Fruit fly (Drosophila melanogaster) whole organism, embryonic: ENCODE data around the gene lwr.

ENCODE experiments used
- ATbp ChIP-seq: fragments of 200-800 bp; sonication (Bioruptor generic); optimal IDR thresholded peaks from 2 replicates; lab custom pipeline; 2017; ENCODE audit warnings: missing biosample characterization, mild to moderate bottlenecking, missing genetic modification characterization, missing genetic modification reagents
- Abd-B ChIP-seq: fragments of 200-800 bp; sonication (Bioruptor generic); optimal IDR thresholded peaks from 2 replicates; lab custom pipeline; 2018; ENCODE audit warnings: missing biosample characterization, mild to moderate bottlenecking, missing genetic modification characterization, moderate library complexity
- Atf6 ChIP-seq: fragments of 200-800 bp; sonication (Bioruptor generic); IDR thresholded peaks from 2 replicates; pipeline ENCODE4 v1.3.6; 2022; ENCODE audit warnings: missing biosample characterization, missing genetic modification characterization
- CG10543 ChIP-seq: fragments of 200-800 bp; sonication (Bioruptor generic); optimal IDR thresholded peaks from 3 replicates; lab custom pipeline; 2017; ENCODE audit warnings: missing biosample characterization, mild to moderate bottlenecking, missing genetic modification characterization, moderate library complexity
- CG11085 ChIP-seq: fragments of 200-800 bp; sonication (Bioruptor generic); IDR thresholded peaks from 2 replicates; pipeline ENCODE4 v1.3.6; 2022; ENCODE audit warnings: missing biosample characterization, missing genetic modification characterization
- CG11456 ChIP-seq: fragments of 200-800 bp; sonication (Bioruptor generic); IDR thresholded peaks from 3 replicates; pipeline ENCODE4 v1.3.6; 2022; ENCODE audit warnings: missing biosample characterization, missing genetic modification characterization
- CG12769 ChIP-seq: fragments of 200-800 bp; sonication (Bioruptor generic); optimal IDR thresholded peaks from 2 replicates; lab custom pipeline; 2019; ENCODE audit warnings: missing biosample characterization, mild to moderate bottlenecking, missing genetic modification characterization, moderate library complexity
- CG14710 ChIP-seq: fragments of 200-800 bp; sonication (Bioruptor generic); optimal IDR thresholded peaks from 3 replicates; lab custom pipeline; 2019; ENCODE audit warnings: missing biosample characterization, mild to moderate bottlenecking, missing genetic modification characterization, moderate library complexity
- CG15073 ChIP-seq: fragments of 200-800 bp; sonication (Bioruptor generic); optimal IDR thresholded peaks from 2 replicates; lab custom pipeline; 2016; ENCODE audit warnings: missing biosample characterization, missing genetic modification characterization
- CG16815 ChIP-seq: fragments of 200-800 bp; sonication (Bioruptor generic); optimal IDR thresholded peaks from 3 replicates; lab custom pipeline; 2017; ENCODE audit warnings: missing biosample characterization, mild to moderate bottlenecking, missing genetic modification characterization
- CG17568 ChIP-seq: fragments of 200-800 bp; sonication (Bioruptor generic); optimal IDR thresholded peaks from 2 replicates; lab custom pipeline; 2018; ENCODE audit warnings: missing biosample characterization, mild to moderate bottlenecking, missing genetic modification characterization, moderate library complexity
- CG17802 ChIP-seq: fragments of 200-800 bp; sonication (Bioruptor generic); optimal IDR thresholded peaks from 2 replicates; lab custom pipeline; 2018; ENCODE audit warnings: missing biosample characterization, mild to moderate bottlenecking, missing genetic modification characterization, moderate library complexity
- CG1832 ChIP-seq: fragments of 200-800 bp; sonication (Bioruptor generic); optimal IDR thresholded peaks from 2 replicates; lab custom pipeline; 2017; ENCODE audit warnings: missing biosample characterization, mild to moderate bottlenecking, missing genetic modification characterization, inconsistent platforms
- CG30431 ChIP-seq: fragments of 200-800 bp; sonication (Bioruptor generic); optimal IDR thresholded peaks from 2 replicates; lab custom pipeline; 2017; ENCODE audit warnings: missing biosample characterization, missing genetic modification characterization
- CG3847 ChIP-seq: fragments of 200-800 bp; sonication (Bioruptor generic); IDR thresholded peaks from 2 replicates; pipeline ENCODE4 v1.3.6; 2022; ENCODE audit warnings: missing biosample characterization, missing genetic modification characterization
- CG42726 ChIP-seq: fragments of 200-800 bp; sonication (Bioruptor generic); IDR thresholded peaks from 2 replicates; pipeline ENCODE4 v1.3.6; 2022; ENCODE audit warnings: missing biosample characterization, missing genetic modification characterization; ENCODE audit not compliant: partially characterized antibody
- CG4328 ChIP-seq: fragments of 200-800 bp; sonication (Bioruptor generic); optimal IDR thresholded peaks from 3 replicates; lab custom pipeline; 2017; ENCODE audit warnings: missing biosample characterization, missing genetic modification reagents, missing genetic modification characterization
- CG7556 ChIP-seq: fragments of 200-800 bp; sonication (Bioruptor generic); optimal IDR thresholded peaks from 2 replicates; lab custom pipeline; 2017; ENCODE audit warnings: missing biosample characterization, mild to moderate bottlenecking, missing genetic modification characterization
- CG8944 ChIP-seq: fragments of 200-800 bp; sonication (Bioruptor generic); optimal IDR thresholded peaks from 3 replicates; lab custom pipeline; 2016; ENCODE audit warnings: missing biosample characterization, missing genetic modification characterization
- CG9932 ChIP-seq: fragments of 200-800 bp; sonication (Bioruptor generic); IDR thresholded peaks from 2 replicates; pipeline ENCODE4 v1.3.6; 2022; ENCODE audit warnings: missing biosample characterization, missing genetic modification characterization
- CHES-1-like ChIP-seq: fragments of 200-800 bp; sonication (Bioruptor generic); optimal IDR thresholded peaks from 2 replicates; lab custom pipeline; 2016; ENCODE audit warnings: missing biosample characterization, missing genetic modification characterization
- Dip3 ChIP-seq: fragments of 200-800 bp; sonication (Bioruptor generic); optimal IDR thresholded peaks from 3 replicates; lab custom pipeline; 2016; ENCODE audit warnings: missing biosample characterization, missing genetic modification characterization
- Doc3 ChIP-seq: fragments of 200-800 bp; sonication (Bioruptor generic); IDR thresholded peaks from 3 replicates; pipeline ENCODE4 v1.3.6; 2022; ENCODE audit warnings: missing biosample characterization, missing genetic modification characterization; ENCODE audit not compliant: partially characterized antibody
- Drgx ChIP-seq: fragments of 200-800 bp; sonication (Bioruptor generic); IDR thresholded peaks from 2 replicates; pipeline ENCODE4 v1.3.6; 2022; ENCODE audit warnings: missing biosample characterization, missing genetic modification characterization
- Elba2 ChIP-seq: fragments of 200-800 bp; sonication (Bioruptor generic); optimal IDR thresholded peaks from 3 replicates; lab custom pipeline; 2016; ENCODE audit warnings: missing biosample characterization, missing genetic modification characterization
- Fer1 ChIP-seq: fragments of 200-800 bp; sonication (Bioruptor generic); optimal IDR thresholded peaks from 2 replicates; lab custom pipeline; 2017; ENCODE audit warnings: missing biosample characterization, mild to moderate bottlenecking, missing genetic modification characterization
- Gsc ChIP-seq: fragments of 200-800 bp; sonication (Bioruptor generic); IDR thresholded peaks from 2 replicates; pipeline ENCODE4 v1.3.6; 2022; ENCODE audit warnings: missing biosample characterization, missing genetic modification characterization
- Neu2 ChIP-seq: fragments of 200-800 bp; sonication (Bioruptor generic); optimal IDR thresholded peaks from 3 replicates; lab custom pipeline; 2016; ENCODE audit warnings: missing biosample characterization, missing genetic modification characterization, borderline replicate concordance
- Nf-YB ChIP-seq: fragments of 200-800 bp; sonication (Bioruptor generic); optimal IDR thresholded peaks from 3 replicates; lab custom pipeline; 2019; ENCODE audit warnings: missing biosample characterization, mild to moderate bottlenecking, missing genetic modification characterization, moderate library complexity
- Oaz ChIP-seq: fragments of 200-800 bp; sonication (Bioruptor generic); IDR thresholded peaks from 2 replicates; pipeline ENCODE4 v1.3.6; 2022; ENCODE audit warnings: missing biosample characterization, missing genetic modification characterization
- Opbp ChIP-seq: fragments of 200-800 bp; sonication (Bioruptor generic); IDR thresholded peaks from 3 replicates; pipeline ENCODE4 v1.3.6; 2022; ENCODE audit warnings: missing biosample characterization, missing genetic modification characterization; ENCODE audit not compliant: partially characterized antibody
- Pdp1 ChIP-seq, 2 experiments: fragments of 200-800 bp; sonication (Bioruptor generic); optimal IDR thresholded peaks; 3 replicates each; lab custom pipeline; 2016; ENCODE audit warnings: missing biosample characterization in 2 of 2, missing genetic modification characterization in 2 of 2, mild to moderate bottlenecking in 1 of 2, moderate library complexity in 1 of 2
- Trl ChIP-seq, 3 experiments: fragments of >200 bp in 2 of 3; fragments of 200-800 bp in 1 of 3; sonication (Bioruptor generic) in 1 of 3; optimal IDR thresholded peaks; 2 replicates in 1 of 3; 3 replicates in 2 of 3; lab custom pipeline; 2016 to 2017; ENCODE audit warnings: missing biosample characterization in 1 of 3, missing genetic modification characterization in 1 of 3
- bcd ChIP-seq: fragments of 200-800 bp; sonication (Bioruptor generic); optimal IDR thresholded peaks from 2 replicates; lab custom pipeline; 2017; ENCODE audit warnings: missing biosample characterization, mild to moderate bottlenecking, missing genetic modification characterization
- chm ChIP-seq: fragments of 200-800 bp; sonication (Bioruptor generic); IDR thresholded peaks from 2 replicates; pipeline ENCODE4 v1.3.6; 2022; ENCODE audit warnings: missing biosample characterization, missing genetic modification characterization
- da ChIP-seq: fragments of 200-800 bp; sonication (Bioruptor generic); optimal IDR thresholded peaks from 2 replicates; lab custom pipeline; 2016; ENCODE audit warnings: missing biosample characterization, missing genetic modification characterization
- fd96Cb ChIP-seq: fragments of 200-800 bp; sonication (Bioruptor generic); optimal IDR thresholded peaks from 2 replicates; lab custom pipeline; 2018; ENCODE audit warnings: missing biosample characterization, mild to moderate bottlenecking, missing genetic modification characterization, moderate library complexity
- grau ChIP-seq: fragments of 200-800 bp; optimal IDR thresholded peaks from 3 replicates; lab custom pipeline; 2019; ENCODE audit warnings: missing biosample characterization, mild to moderate bottlenecking, missing genetic modification characterization, moderate library complexity
- nerfin-2 ChIP-seq: fragments of 200-800 bp; sonication (Bioruptor generic); IDR thresholded peaks from 2 replicates; pipeline ENCODE4 v1.3.6; 2022; ENCODE audit warnings: missing biosample characterization, missing genetic modification characterization; ENCODE audit not compliant: partially characterized antibody
- oc ChIP-seq: fragments of 200-800 bp; sonication (Bioruptor generic); optimal IDR thresholded peaks from 2 replicates; lab custom pipeline; 2018; ENCODE audit warnings: missing biosample characterization, mild to moderate bottlenecking, missing genetic modification characterization, moderate library complexity
- pb ChIP-seq: fragments of 200-800 bp; sonication (Bioruptor generic); optimal IDR thresholded peaks from 3 replicates; lab custom pipeline; 2016; ENCODE audit warnings: missing biosample characterization, missing genetic modification characterization
- peb ChIP-seq: fragments of 200-800 bp; sonication (Bioruptor generic); IDR thresholded peaks from 2 replicates; pipeline ENCODE4 v1.3.6; 2022; ENCODE audit warnings: missing biosample characterization, missing genetic modification characterization
- pfk ChIP-seq: fragments of 200-800 bp; sonication (Bioruptor generic); optimal IDR thresholded peaks from 2 replicates; lab custom pipeline; 2018; ENCODE audit warnings: missing biosample characterization, mild to moderate bottlenecking, missing genetic modification characterization, moderate library complexity
- shn ChIP-seq: fragments of 200-800 bp; sonication (Bioruptor generic); optimal IDR thresholded peaks from 3 replicates; lab custom pipeline; 2016; ENCODE audit warnings: missing biosample characterization, missing genetic modification characterization
- sima ChIP-seq: fragments of 200-800 bp; sonication (Bioruptor generic); optimal IDR thresholded peaks from 2 replicates; lab custom pipeline; 2016; ENCODE audit warnings: missing biosample characterization, missing genetic modification characterization
- tgo ChIP-seq: fragments of 200-800 bp; sonication (Bioruptor generic); IDR thresholded peaks from 3 replicates; pipeline ENCODE4 v1.3.6; 2022; ENCODE audit warnings: missing biosample characterization, missing genetic modification characterization
- trh ChIP-seq: fragments of 200-800 bp; sonication (Bioruptor generic); optimal IDR thresholded peaks from 2 replicates; lab custom pipeline; 2016; ENCODE audit warnings: missing biosample characterization, missing genetic modification characterization
- wor ChIP-seq: fragments of 200-800 bp; sonication (Bioruptor generic); IDR thresholded peaks from 2 replicates; pipeline ENCODE4 v1.3.6; 2022; ENCODE audit warnings: missing biosample characterization, missing genetic modification characterization
- zen2 ChIP-seq: fragments of 200-800 bp; sonication (Bioruptor generic); IDR thresholded peaks from 3 replicates; pipeline ENCODE4 v1.3.6; 2022; ENCODE audit warnings: missing biosample characterization, missing genetic modification characterization; ENCODE audit not compliant: partially characterized antibody
- zf30C ChIP-seq: fragments of 200-800 bp; sonication (Bioruptor generic); optimal IDR thresholded peaks from 3 replicates; lab custom pipeline; 2018; ENCODE audit warnings: missing biosample characterization, mild to moderate bottlenecking, missing genetic modification characterization

Gene lwr

dm6 chr2L:522752-523151 is 19.6 kb downstream of the lwr start (continued):
- TF ChIP-seq Oaz (GFP tag; lab: Robert Waterston, UW) (0 out of 2 replicates have a peak, but pooled peaks have one; percentile 15), bcd (GFP tag; lab: Kevin White, UChicago) (peak; percentile 43), CG9932 (GFP tag; lab: Robert Waterston, UW) (no peak), peb (GFP tag; lab: Robert Waterston, UW) (no peak; the same call in 1 of the 2 replicates), CG10543 (GFP tag; lab: Kevin White, UChicago) (no peak), Elba2 (GFP tag; lab: Kevin White, UChicago) (no peak), da (GFP tag; lab: Kevin White, UChicago) (no peak), wor (GFP tag; lab: Robert Waterston, UW) (no peak), zf30C (peak; percentile 40), Doc3 (no peak), CG14710 (tag; lab: Kevin White, UChicago) (peak; percentile 45), CG42726 (GFP tag; lab: Robert Waterston, UW) (no peak), shn (GFP tag; lab: Kevin White, UChicago) (no peak), fd96Cb (tag; lab: Kevin White, UChicago) (peak; percentile 57), nerfin-2 (GFP tag; lab: Robert Waterston, UW) (no peak), CG3847 (GFP tag; lab: Robert Waterston, UW) (no peak), Fer1 (GFP tag; lab: Kevin White, UChicago) (no peak), Trl (optimal IDR thresholded peaks at IDR 0.05; lab: Kevin White, UChicago) (no peak), Trl (GFP tag; optimal IDR thresholded peaks at IDR 0.05; lab: Kevin White, UChicago) (no peak), CG7556 (GFP tag; lab: Kevin White, UChicago) (peak; percentile 27), CG17568 (no peak), Pdp1 (GFP tag; optimal IDR thresholded peaks at IDR 0.05; lab: Kevin White, UChicago) (peak in 1 of 2 experiments; percentile 21), Gsc (0 out of 2 replicates have a peak, but pooled peaks have one; percentile 40), pb (GFP tag; lab: Kevin White, UChicago) (no peak), Nf-YB (no peak), CG8944 (peak; percentile 4), CG4328 (no peak), CHES-1-like (no peak), CG11085 (no peak), Dip3 (no peak), chm (peak; percentile 72), CG11456 (GFP tag; lab: Robert Waterston, UW) (no peak), CG30431 (GFP tag; lab: Kevin White, UChicago) (peak; percentile 1), oc (peak; percentile 3), Drgx (GFP tag; lab: Robert Waterston, UW) (peak; percentile 34; the same call in 1 of the 2 replicates), zen2 (GFP tag; lab: Robert Waterston, UW) (no peak), Neu2 (GFP tag; lab: Kevin White, UChicago) (no peak), CG16815 (GFP tag; lab: Kevin White, UChicago) (peak; percentile 29), Abd-B (GFP tag; lab: Kevin White, UChicago) (peak; percentile 4), CG17802 (tag; lab: Kevin White, UChicago) (peak; percentile 13), CG12769 (tag; lab: Kevin White, UChicago) (no peak), CG15073 (GFP tag; lab: Kevin White, UChicago) (no peak), Opbp (GFP tag; lab: Robert Waterston, UW) (no peak), grau (peak; percentile 29), pfk (GFP tag; lab: Kevin White, UChicago) (no peak), ATbp (GFP tag; lab: Kevin White, UChicago) (peak; percentile 25), trh (GFP tag; lab: Kevin White, UChicago) (no peak), Atf6 (no peak), sima (GFP tag; lab: Kevin White, UChicago) (no peak), CG1832 (GFP tag; lab: Kevin White, UChicago) (no peak), tgo (GFP tag; lab: Robert Waterston, UW) (peak; percentile 60; the same call in 2 of the 3 replicates)
